Fruit fly (Drosophila melanogaster): ENCODE measurements around the gene Yod1.

Yod1 gene

dm6 chr3L:5139312-5139711 lies 5.6 kb downstream of the Yod1 start, which contains the start of the genes Tcs5 and CHMP2B (continued):
- TF ChIP-seq CG12391 (tag; optimal IDR thresholded peaks at IDR 0.05) (peak; percentile 100), CG10654 (GFP tag; optimal IDR thresholded peaks at IDR 0.05) (peak; percentile 100), trem (tag; optimal IDR thresholded peaks at IDR 0.05) (peak; percentile 97), CG6791 (GFP tag; IDR thresholded peaks at IDR 0.05; ENCODE audit: partially characterized antibody) (peak; percentile 51; the same call in 1 of the 3 replicates), Usf (GFP tag; optimal IDR thresholded peaks at IDR 0.05) (peak; percentile 100), CG14014 (GFP tag; IDR thresholded peaks at IDR 0.05) (peak; percentile 100), usp (GFP tag; optimal IDR thresholded peaks at IDR 0.05) (no peak), tin (GFP tag; optimal IDR thresholded peaks at IDR 0.05) (peak; percentile 100), Myb (GFP tag; optimal IDR thresholded peaks at IDR 0.05) (peak; percentile 94), mld (GFP tag; IDR thresholded peaks at IDR 0.05; ENCODE audit: partially characterized antibody) (no peak), Med (GFP tag) (peak; percentile 100), Sox100B (GFP tag; optimal IDR thresholded peaks at IDR 0.05) (peak; percentile 98), CG17359 (tag; optimal IDR thresholded peaks at IDR 0.05) (peak; percentile 100), jing (GFP tag; optimal IDR thresholded peaks at IDR 0.05) (peak; percentile 99), dysf (GFP tag; IDR thresholded peaks at IDR 0.05) (peak; percentile 100), mirr (GFP tag; optimal IDR thresholded peaks at IDR 0.05) (peak; percentile 99), row (GFP tag; IDR thresholded peaks at IDR 0.05) (peak; percentile 100), Hsf (GFP tag; optimal IDR thresholded peaks at IDR 0.05) (peak; percentile 100), peb (GFP tag; IDR thresholded peaks at IDR 0.05) (peak; percentile 100), Hmr (GFP tag; optimal IDR thresholded peaks at IDR 0.05) (peak; percentile 100), onecut (GFP tag; IDR thresholded peaks at IDR 0.05) (peak; percentile 99), gcm2 (GFP tag; optimal IDR thresholded peaks at IDR 0.05) (peak; percentile 99), Jarid2 (GFP tag; optimal IDR thresholded peaks at IDR 0.05) (peak; percentile 94), CG4328 (GFP tag; optimal IDR thresholded peaks at IDR 0.05) (peak; percentile 99), CG42726 (GFP tag; IDR thresholded peaks at IDR 0.05; ENCODE audit: partially characterized antibody) (peak; percentile 44; the same call in 1 of the 2 replicates), Hey (tag; optimal IDR thresholded peaks at IDR 0.05) (peak; percentile 97), CG17829 (tag; optimal IDR thresholded peaks at IDR 0.05) (peak; percentile 99), dati (GFP tag; IDR thresholded peaks at IDR 0.05) (peak; percentile 100), NC2β (GFP tag; optimal IDR thresholded peaks at IDR 0.05) (peak; percentile 99), CG9727 (GFP tag; optimal IDR thresholded peaks at IDR 0.05) (peak; percentile 99), CG10267 (tag; optimal IDR thresholded peaks at IDR 0.05) (peak; percentile 97), CG7786 (GFP tag; optimal IDR thresholded peaks at IDR 0.05) (peak; percentile 99), Hand (GFP tag; optimal IDR thresholded peaks at IDR 0.05) (peak; percentile 98), dimm (GFP tag; IDR thresholded peaks at IDR 0.05) (peak; percentile 100), CG3163 (GFP tag; optimal IDR thresholded peaks at IDR 0.05) (peak; percentile 95), ind (GFP tag; optimal IDR thresholded peaks at IDR 0.05) (peak; percentile 100), emc (GFP tag; optimal IDR thresholded peaks at IDR 0.05) (peak; percentile 99), CG3065 (GFP tag; optimal IDR thresholded peaks at IDR 0.05) (peak; percentile 99), CG31365 (tag; optimal IDR thresholded peaks at IDR 0.05) (peak; percentile 93), CG2129 (GFP tag; IDR thresholded peaks at IDR 0.05; ENCODE audit: partially characterized antibody) (no peak), CoRest (tag; optimal IDR thresholded peaks at IDR 0.05) (peak; percentile 100), Rfx (GFP tag; IDR thresholded peaks at IDR 0.05) (peak; percentile 100), ab (GFP tag; optimal IDR thresholded peaks at IDR 0.05) (peak; percentile 99), bcd (GFP tag; optimal IDR thresholded peaks at IDR 0.05) (peak; percentile 100), odd (GFP tag; optimal IDR thresholded peaks at IDR 0.05) (peak; percentile 99), Dref (GFP tag; IDR thresholded peaks at IDR 0.05) (peak; percentile 61), Sry-β (GFP tag; optimal IDR thresholded peaks at IDR 0.05) (peak; percentile 80), CTCF (GFP tag; optimal IDR thresholded peaks at IDR 0.05) (peak; percentile 77), salm (tag; optimal IDR thresholded peaks at IDR 0.05) (peak; percentile 99), CG8478 (optimal IDR thresholded peaks at IDR 0.05) (no peak), D (optimal IDR thresholded peaks at IDR 0.05) (no peak), D (GFP tag; optimal IDR thresholded peaks at IDR 0.05) (peak; percentile 100)

All from whole organism, embryonic.